Fruit fly (Drosophila melanogaster) whole organism, embryonic: ENCODE results near the gene CG1309.

Source experiments
- Ada2b ChIP-seq: fragments of 200-800 bp; sonication (Bioruptor generic); IDR thresholded peaks from 2 replicates; pipeline ENCODE4 v1.3.6; 2022; ENCODE audit warnings: missing biosample characterization, missing genetic modification characterization
- Bgb ChIP-seq: fragments of 200-800 bp; sonication (Bioruptor generic); IDR thresholded peaks from 2 replicates; pipeline ENCODE4 v1.3.6; 2022; ENCODE audit warnings: missing biosample characterization, missing genetic modification characterization; ENCODE audit not compliant: partially characterized antibody
- CG10274 ChIP-seq: fragments of 200-800 bp; sonication (Bioruptor generic); optimal IDR thresholded peaks from 3 replicates; lab custom pipeline; 2017; ENCODE audit warnings: missing biosample characterization, mild to moderate bottlenecking, missing genetic modification characterization
- CG10565 ChIP-seq: fragments of 200-800 bp; sonication (Bioruptor generic); optimal IDR thresholded peaks from 3 replicates; lab custom pipeline; 2016; ENCODE audit warnings: missing biosample characterization, mild to moderate bottlenecking, missing genetic modification characterization
- CG11085 ChIP-seq: fragments of 200-800 bp; sonication (Bioruptor generic); IDR thresholded peaks from 2 replicates; pipeline ENCODE4 v1.3.6; 2022; ENCODE audit warnings: missing biosample characterization, missing genetic modification characterization
- CG11247 ChIP-seq: fragments of 200-800 bp; sonication (Bioruptor generic); IDR thresholded peaks from 2 replicates; pipeline ENCODE4 v1.3.6; 2022; ENCODE audit warnings: missing biosample characterization, missing genetic modification characterization
- CG11723 ChIP-seq: fragments of 200-800 bp; sonication (Bioruptor generic); optimal IDR thresholded peaks from 2 replicates; lab custom pipeline; 2017; ENCODE audit warnings: missing biosample characterization, mild to moderate bottlenecking, missing genetic modification characterization
- CG12104 ChIP-seq: fragments of 200-800 bp; sonication (Bioruptor generic); optimal IDR thresholded peaks from 3 replicates; lab custom pipeline; 2016; ENCODE audit warnings: missing biosample characterization, missing genetic modification characterization
- CG12299 ChIP-seq: fragments of 200-800 bp; sonication (Bioruptor generic); optimal IDR thresholded peaks from 2 replicates; lab custom pipeline; 2018; ENCODE audit warnings: missing biosample characterization, mild to moderate bottlenecking, missing genetic modification characterization
- CG17802 ChIP-seq: fragments of 200-800 bp; sonication (Bioruptor generic); optimal IDR thresholded peaks from 2 replicates; lab custom pipeline; 2018; ENCODE audit warnings: missing biosample characterization, mild to moderate bottlenecking, missing genetic modification characterization, moderate library complexity
- CG1792 ChIP-seq: fragments of 200-800 bp; sonication (Bioruptor generic); optimal IDR thresholded peaks from 2 replicates; lab custom pipeline; 2016; ENCODE audit warnings: missing biosample characterization, missing genetic modification characterization
- CG18476 ChIP-seq: fragments of 200-800 bp; sonication (Bioruptor generic); optimal IDR thresholded peaks from 2 replicates; lab custom pipeline; 2016; ENCODE audit warnings: missing biosample characterization, mild to moderate bottlenecking, missing genetic modification characterization
- CG3065 ChIP-seq: fragments of 200-800 bp; sonication (Bioruptor generic); optimal IDR thresholded peaks from 2 replicates; lab custom pipeline; 2016; ENCODE audit warnings: missing biosample characterization, missing genetic modification characterization
- CG31441 ChIP-seq: fragments of 200-800 bp; sonication (Bioruptor generic); IDR thresholded peaks from 2 replicates; pipeline ENCODE4 v1.3.6; 2022; ENCODE audit warnings: missing biosample characterization, missing genetic modification characterization
- CG33557 ChIP-seq: fragments of 200-800 bp; sonication (Bioruptor generic); optimal IDR thresholded peaks from 2 replicates; lab custom pipeline; 2019; ENCODE audit warnings: missing biosample characterization, mild to moderate bottlenecking, missing genetic modification characterization, moderate library complexity
- CG42726 ChIP-seq: fragments of 200-800 bp; sonication (Bioruptor generic); IDR thresholded peaks from 2 replicates; pipeline ENCODE4 v1.3.6; 2022; ENCODE audit warnings: missing biosample characterization, missing genetic modification characterization; ENCODE audit not compliant: partially characterized antibody
- CG4617 ChIP-seq: fragments of 200-800 bp; sonication (Bioruptor generic); optimal IDR thresholded peaks from 3 replicates; lab custom pipeline; 2016; ENCODE audit warnings: missing biosample characterization, missing genetic modification characterization, borderline replicate concordance
- CG4707 ChIP-seq: fragments of 200-800 bp; sonication (Bioruptor generic); optimal IDR thresholded peaks from 2 replicates; lab custom pipeline; 2018; ENCODE audit warnings: missing biosample characterization, mild to moderate bottlenecking, missing genetic modification characterization, moderate library complexity
- CG5180 ChIP-seq: fragments of 200-800 bp; sonication (Bioruptor generic); optimal IDR thresholded peaks from 3 replicates; lab custom pipeline; 2017; ENCODE audit warnings: missing biosample characterization, missing genetic modification characterization, mild to moderate bottlenecking, moderate library complexity, missing genetic modification reagents
- CG7928 ChIP-seq: fragments of 200-800 bp; sonication (Bioruptor generic); optimal IDR thresholded peaks from 2 replicates; lab custom pipeline; 2017; ENCODE audit warnings: missing biosample characterization, mild to moderate bottlenecking, missing genetic modification characterization
- CHES-1-like ChIP-seq: fragments of 200-800 bp; sonication (Bioruptor generic); optimal IDR thresholded peaks from 2 replicates; lab custom pipeline; 2016; ENCODE audit warnings: missing biosample characterization, missing genetic modification characterization
- Dek ChIP-seq: fragments of 200-800 bp; sonication (Bioruptor generic); optimal IDR thresholded peaks from 3 replicates; lab custom pipeline; 2019; ENCODE audit warnings: missing biosample characterization, mild to moderate bottlenecking, missing genetic modification characterization, moderate library complexity
- E2f1 ChIP-seq: fragments of 200-800 bp; sonication (Bioruptor generic); IDR thresholded peaks from 2 replicates; pipeline ENCODE4 v1.3.6; 2022; ENCODE audit warnings: missing biosample characterization, missing genetic modification characterization
- ERR ChIP-seq: fragments of 200-800 bp; sonication (Bioruptor generic); optimal IDR thresholded peaks from 2 replicates; lab custom pipeline; 2016; ENCODE audit warnings: missing biosample characterization, missing genetic modification characterization
- Fer1 ChIP-seq: fragments of 200-800 bp; sonication (Bioruptor generic); optimal IDR thresholded peaks from 2 replicates; lab custom pipeline; 2017; ENCODE audit warnings: missing biosample characterization, mild to moderate bottlenecking, missing genetic modification characterization
- Hr39 ChIP-seq: fragments of >200 bp; optimal IDR thresholded peaks from 2 replicates; lab custom pipeline; 2017
- Hsf ChIP-seq: fragments of 200-800 bp; sonication (Bioruptor generic); optimal IDR thresholded peaks from 3 replicates; lab custom pipeline; 2016; ENCODE audit warnings: missing biosample characterization, missing genetic modification characterization
- Jarid2 ChIP-seq: fragments of 200-800 bp; sonication (Bioruptor generic); optimal IDR thresholded peaks from 3 replicates; lab custom pipeline; 2017; ENCODE audit warnings: mild to moderate bottlenecking, missing biosample characterization, missing genetic modification reagents, missing genetic modification characterization
- Max ChIP-seq: fragments of 200-800 bp; sonication (Bioruptor generic); optimal IDR thresholded peaks from 2 replicates; lab custom pipeline; 2016; ENCODE audit warnings: missing biosample characterization, mild to moderate bottlenecking, missing genetic modification characterization
- Nf-YA ChIP-seq: fragments of 200-800 bp; sonication (Bioruptor generic); IDR thresholded peaks from 2 replicates; pipeline ENCODE4 v1.3.6; 2022; ENCODE audit warnings: missing biosample characterization, missing genetic modification characterization
- Rx ChIP-seq: fragments of 200-800 bp; sonication (Bioruptor generic); IDR thresholded peaks from 2 replicates; pipeline ENCODE4 v1.3.6; 2022; ENCODE audit warnings: missing biosample characterization, missing genetic modification characterization
- ab ChIP-seq: fragments of 200-800 bp; sonication (Bioruptor generic); optimal IDR thresholded peaks from 2 replicates; lab custom pipeline; 2016; ENCODE audit warnings: missing biosample characterization, missing genetic modification characterization
- ara ChIP-seq: fragments of 200-800 bp; sonication (Bioruptor generic); IDR thresholded peaks from 2 replicates; pipeline ENCODE4 v1.3.6; 2022; ENCODE audit warnings: missing biosample characterization, missing genetic modification characterization
- br ChIP-seq: fragments of >200 bp; optimal IDR thresholded peaks from 2 replicates; lab custom pipeline; 2017
- cad ChIP-seq: fragments of >200 bp; optimal IDR thresholded peaks from 2 replicates; lab custom pipeline; 2017; ENCODE audit warnings: missing biosample characterization, missing genetic modification characterization
- cg ChIP-seq: fragments of 200-800 bp; sonication (Bioruptor generic); optimal IDR thresholded peaks from 3 replicates; lab custom pipeline; 2019; ENCODE audit warnings: missing biosample characterization, mild to moderate bottlenecking, missing genetic modification characterization, moderate library complexity
- crc ChIP-seq: fragments of 200-800 bp; sonication (Bioruptor generic); optimal IDR thresholded peaks from 2 replicates; lab custom pipeline; 2016; ENCODE audit warnings: missing biosample characterization, missing genetic modification characterization
- dmrt11E ChIP-seq: fragments of 200-800 bp; sonication (Bioruptor generic); optimal IDR thresholded peaks from 3 replicates; lab custom pipeline; 2018; ENCODE audit warnings: missing biosample characterization, mild to moderate bottlenecking, missing genetic modification characterization, moderate library complexity
- ham ChIP-seq: fragments of 200-800 bp; sonication (Bioruptor generic); IDR thresholded peaks from 2 replicates; pipeline ENCODE4 v1.3.6; 2022; ENCODE audit warnings: missing biosample characterization, missing genetic modification characterization
- jumu ChIP-seq: fragments of 200-800 bp; sonication (Bioruptor generic); optimal IDR thresholded peaks from 3 replicates; lab custom pipeline; 2016; ENCODE audit warnings: missing biosample characterization, missing genetic modification characterization
- kay ChIP-seq: fragments of 200-800 bp; sonication (Bioruptor generic); optimal IDR thresholded peaks from 2 replicates; lab custom pipeline; 2016; ENCODE audit warnings: missing biosample characterization, missing genetic modification characterization
- lab ChIP-seq: fragments of 200-800 bp; sonication (Bioruptor generic); optimal IDR thresholded peaks from 3 replicates; lab custom pipeline; 2017; ENCODE audit warnings: missing biosample characterization, missing genetic modification characterization, mild to moderate bottlenecking, moderate library complexity, missing genetic modification reagents
- lov ChIP-seq, 2 experiments: fragments of 200-800 bp in 1 of 2; fragments of >200 bp in 1 of 2; sonication (Bioruptor generic) in 1 of 2; IDR thresholded peaks in 1 of 2; optimal IDR thresholded peaks in 1 of 2; 2 replicates in 1 of 2; 3 replicates in 1 of 2; pipeline versions ENCODE4 v1.3.6 to Lab custom; 2017 to 2022; ENCODE audit warnings: missing biosample characterization in 1 of 2, missing genetic modification characterization in 1 of 2
- odd ChIP-seq: fragments of 200-800 bp; sonication (Bioruptor generic); optimal IDR thresholded peaks from 2 replicates; lab custom pipeline; 2017; ENCODE audit warnings: missing biosample characterization, mild to moderate bottlenecking, missing genetic modification characterization
- pita ChIP-seq: fragments of 200-800 bp; sonication (Bioruptor generic); optimal IDR thresholded peaks from 2 replicates; lab custom pipeline; 2017; ENCODE audit warnings: missing biosample characterization, mild to moderate bottlenecking, missing genetic modification characterization
- prd ChIP-seq, 3 experiments: fragments of >200 bp in 2 of 3; fragments of 200-800 bp in 1 of 3; sonication (Bioruptor generic) in 1 of 3; optimal IDR thresholded peaks in 2 of 3; IDR thresholded peaks in 1 of 3; 2 replicates in 2 of 3; 3 replicates in 1 of 3; pipeline versions ENCODE4 v1.3.6 to Lab custom; 2017 to 2022; ENCODE audit warnings: missing biosample characterization in 1 of 3, missing genetic modification characterization in 1 of 3
- pros ChIP-seq: fragments of 200-800 bp; sonication (Bioruptor generic); optimal IDR thresholded peaks from 3 replicates; lab custom pipeline; 2019; ENCODE audit warnings: missing biosample characterization, mild to moderate bottlenecking, missing genetic modification characterization, moderate library complexity
- row ChIP-seq: fragments of 200-800 bp; sonication (Bioruptor generic); IDR thresholded peaks from 3 replicates; pipeline ENCODE4 v1.3.6; 2022; ENCODE audit warnings: missing biosample characterization, missing genetic modification characterization
- sd ChIP-seq: fragments of 200-800 bp; sonication (Bioruptor generic); optimal IDR thresholded peaks from 3 replicates; lab custom pipeline; 2018; ENCODE audit warnings: missing biosample characterization, mild to moderate bottlenecking, missing genetic modification characterization, moderate library complexity
- tll ChIP-seq, 2 experiments: fragments of 200-800 bp in 1 of 2; fragments of >200 bp in 1 of 2; sonication (Bioruptor generic) in 1 of 2; optimal IDR thresholded peaks; 2 replicates each; lab custom pipeline; 2017 to 2019; ENCODE audit warnings: missing biosample characterization in 2 of 2, missing genetic modification characterization in 2 of 2, mild to moderate bottlenecking in 1 of 2, moderate library complexity in 1 of 2
- wor ChIP-seq: fragments of 200-800 bp; sonication (Bioruptor generic); IDR thresholded peaks from 2 replicates; pipeline ENCODE4 v1.3.6; 2022; ENCODE audit warnings: missing biosample characterization, missing genetic modification characterization

Gene CG1309

DNA sequence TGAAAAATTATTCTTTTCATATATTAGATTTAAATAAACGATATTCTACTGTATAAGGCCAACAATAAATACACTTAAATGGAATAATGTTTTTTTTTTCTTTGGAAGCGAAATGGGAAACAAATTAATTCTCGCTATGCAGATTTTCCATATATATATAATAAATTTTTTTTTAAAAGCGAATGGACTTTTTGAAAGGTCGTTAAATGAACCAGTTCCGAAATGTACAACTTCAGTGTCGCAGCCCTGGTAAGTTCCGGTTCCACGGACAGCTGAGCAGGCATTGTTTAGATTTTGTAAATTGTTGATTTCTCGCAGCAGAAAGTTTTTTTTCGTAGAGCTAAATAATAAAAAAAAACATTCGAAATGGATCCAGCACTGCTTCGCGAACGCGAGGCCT, 27.6 kb downstream of the CG1309 start, which contains the start of gene TfIIEbeta (continued):
- TF ChIP-seq CG31441 (GFP tag; lab: Robert Waterston, UW): no peak; the same call in 1 of the 2 replicates
- peak; percentile 95 for TF ChIP-seq CG7928 (GFP tag; lab: Kevin White, UChicago)
- TF ChIP-seq CG11085 (GFP tag; lab: Robert Waterston, UW): no peak
- TF ChIP-seq CG12104 (GFP tag; lab: Kevin White, UChicago): no peak
- TF ChIP-seq kay (GFP tag; lab: Kevin White, UChicago): no peak
- TF ChIP-seq ham (GFP tag; lab: Robert Waterston, UW): no peak
- TF ChIP-seq sd: peak; percentile 73
- TF ChIP-seq Bgb (GFP tag; lab: Robert Waterston, UW): no peak
- TF ChIP-seq CG17802 (tag; lab: Kevin White, UChicago): no peak
- TF ChIP-seq ab (GFP tag; lab: Kevin White, UChicago): no peak
- TF ChIP-seq Nf-YA (GFP tag; lab: Robert Waterston, UW): no peak
- no peak for TF ChIP-seq pita (GFP tag; lab: Kevin White, UChicago)
- peak; percentile 23 for TF ChIP-seq dmrt11E (tag; lab: Kevin White, UChicago)
- TF ChIP-seq CG1792 (GFP tag; lab: Kevin White, UChicago): no peak
- TF ChIP-seq CG33557: no peak
- TF ChIP-seq Ada2b (GFP tag; lab: Robert Waterston, UW): no peak
- TF ChIP-seq wor (GFP tag; lab: Robert Waterston, UW): no peak
- TF ChIP-seq CG11723 (GFP tag; lab: Kevin White, UChicago): no peak
- TF ChIP-seq ERR (GFP tag; lab: Kevin White, UChicago): no peak
- TF ChIP-seq E2f1 (GFP tag; lab: Robert Waterston, UW): no peak
- TF ChIP-seq row (GFP tag; lab: Robert Waterston, UW): peak; percentile 82
- TF ChIP-seq CG4707: no peak
- TF ChIP-seq lab (GFP tag; lab: Kevin White, UChicago): no peak
- TF ChIP-seq CG12299: no peak
- TF ChIP-seq odd (GFP tag; lab: Kevin White, UChicago): no peak
- no peak for TF ChIP-seq CG5180 (GFP tag; lab: Kevin White, UChicago)
- TF ChIP-seq crc (GFP tag; lab: Kevin White, UChicago): no peak
- TF ChIP-seq pros (GFP tag; lab: Kevin White, UChicago): no peak
- no peak for TF ChIP-seq Jarid2 (GFP tag; lab: Kevin White, UChicago)
- TF ChIP-seq jumu (GFP tag; lab: Kevin White, UChicago): no peak
- TF ChIP-seq br (lab: Kevin White, UChicago): no peak
- TF ChIP-seq CG18476 (GFP tag; lab: Kevin White, UChicago): peak; percentile 9
- no peak for TF ChIP-seq lov (optimal IDR thresholded peaks at IDR 0.05; lab: Kevin White, UChicago)
- TF ChIP-seq lov (GFP tag; IDR thresholded peaks at IDR 0.05; lab: Robert Waterston, UW): no peak
- no peak for TF ChIP-seq tll (GFP tag; optimal IDR thresholded peaks at IDR 0.05; lab: Kevin White, UChicago)
- no peak for TF ChIP-seq CG11247 (GFP tag; lab: Robert Waterston, UW)
- peak; percentile 6 for TF ChIP-seq CG4617 (GFP tag; lab: Kevin White, UChicago)
- TF ChIP-seq Hsf: no peak
- TF ChIP-seq cad (GFP tag; lab: Kevin White, UChicago): no peak
- no peak for TF ChIP-seq Max (GFP tag; lab: Kevin White, UChicago)
- TF ChIP-seq prd (optimal IDR thresholded peaks at IDR 0.05; lab: Kevin White, UChicago): no peak
- peak; percentile 18; the same call in 1 of the 3 replicates for TF ChIP-seq prd (GFP tag; IDR thresholded peaks at IDR 0.05; lab: Robert Waterston, UW)
- no peak for TF ChIP-seq CG3065 (GFP tag; lab: Kevin White, UChicago)
- peak; percentile 6; the same call in 1 of the 2 replicates for TF ChIP-seq CG42726 (GFP tag; lab: Robert Waterston, UW)
- no peak for TF ChIP-seq CG10274 (GFP tag; lab: Kevin White, UChicago)
- TF ChIP-seq Dek (tag; lab: Kevin White, UChicago): no peak
- no peak for TF ChIP-seq Hr39 (lab: Kevin White, UChicago)
- TF ChIP-seq Rx (GFP tag; lab: Robert Waterston, UW): no peak
- TF ChIP-seq CG10565: no peak
- TF ChIP-seq cg (GFP tag; lab: Kevin White, UChicago): no peak
- no peak for TF ChIP-seq ara (GFP tag; lab: Robert Waterston, UW)
- peak; percentile 15 for TF ChIP-seq Fer1 (GFP tag; lab: Kevin White, UChicago)
- no peak for TF ChIP-seq CHES-1-like
